Fruit fly (Drosophila melanogaster) whole organism: ENCODE data around the gene RhoGAP18B.

Experiments used
- CG8478 ChIP-seq: fragments of >200 bp; optimal IDR thresholded peaks from 2 replicates; lab custom pipeline; 2018; ENCODE audit warnings: inconsistent platforms
- Dll ChIP-seq: fragments of >200 bp; optimal IDR thresholded peaks from 2 replicates; lab custom pipeline; 2017
- EcR ChIP-seq, 2 experiments: fragments of >200 bp; optimal IDR thresholded peaks; 2 replicates each; lab custom pipeline; 2017; ENCODE audit warnings: missing biosample characterization in 2 of 2, missing genetic modification characterization in 2 of 2, missing genetic modification reagents in 2 of 2
- pan ChIP-seq: fragments of >200 bp; optimal IDR thresholded peaks from 2 replicates; lab custom pipeline; 2017
- psq ChIP-seq: fragments of >200 bp; optimal IDR thresholded peaks from 2 replicates; lab custom pipeline; 2017
- usp ChIP-seq: fragments of >200 bp; optimal IDR thresholded peaks from 2 replicates; lab custom pipeline; 2017; ENCODE audit warnings: missing biosample characterization, missing genetic modification characterization, mixed read lengths

The RhoGAP18B gene

dm6 chrX:19163446-19163845 lies 3.4 kb downstream of the RhoGAP18B start:
- no peak for TF ChIP-seq psq (lab: Kevin White, UChicago)
- no peak for TF ChIP-seq usp
- no peak for TF ChIP-seq pan (lab: Kevin White, UChicago)
- no peak for TF ChIP-seq EcR (GFP tag; optimal IDR thresholded peaks at IDR 0.05; lab: Kevin White, UChicago)
- TF ChIP-seq CG8478, result no peak
- no peak for TF ChIP-seq Dll (lab: Kevin White, UChicago)

DNA sequence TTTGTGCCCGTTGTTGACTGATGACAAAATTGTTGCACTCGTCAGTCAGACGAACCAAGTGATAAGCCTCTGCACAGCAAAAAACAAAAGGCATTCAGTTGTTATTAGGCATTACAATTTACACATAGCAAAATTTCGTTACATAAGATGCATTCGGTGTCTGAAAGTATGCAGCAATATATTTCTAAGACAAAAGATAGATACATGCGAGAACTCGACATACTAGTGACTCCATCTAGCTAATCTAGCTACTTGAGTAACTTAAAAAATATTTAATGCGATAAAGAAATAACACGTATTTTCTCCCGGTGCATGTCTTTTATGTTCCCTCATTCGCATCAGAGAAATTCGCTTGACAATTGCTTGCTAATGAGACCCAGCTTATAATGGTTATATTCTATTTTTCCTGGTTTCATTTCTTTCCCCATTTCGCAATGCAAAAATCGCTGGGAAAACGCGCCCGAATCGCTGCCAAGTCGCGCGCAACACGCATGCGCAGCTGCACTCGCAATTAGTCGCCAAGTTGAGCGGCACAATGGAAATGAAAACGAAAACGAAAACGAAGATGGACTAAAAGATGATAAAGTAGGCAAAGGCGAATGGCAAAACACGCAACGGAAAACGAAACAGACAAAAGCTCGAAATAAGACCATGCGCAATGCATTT lies 4.5 kb downstream of the RhoGAP18B start:
- TF ChIP-seq usp, result no peak
- no peak for TF ChIP-seq EcR (GFP tag; optimal IDR thresholded peaks at IDR 0.05; lab: Kevin White, UChicago)
- TF ChIP-seq Dll (lab: Kevin White, UChicago), result no peak
- no peak for TF ChIP-seq CG8478
- no peak for TF ChIP-seq psq (lab: Kevin White, UChicago)
- TF ChIP-seq pan (lab: Kevin White, UChicago), result no peak

DNA sequence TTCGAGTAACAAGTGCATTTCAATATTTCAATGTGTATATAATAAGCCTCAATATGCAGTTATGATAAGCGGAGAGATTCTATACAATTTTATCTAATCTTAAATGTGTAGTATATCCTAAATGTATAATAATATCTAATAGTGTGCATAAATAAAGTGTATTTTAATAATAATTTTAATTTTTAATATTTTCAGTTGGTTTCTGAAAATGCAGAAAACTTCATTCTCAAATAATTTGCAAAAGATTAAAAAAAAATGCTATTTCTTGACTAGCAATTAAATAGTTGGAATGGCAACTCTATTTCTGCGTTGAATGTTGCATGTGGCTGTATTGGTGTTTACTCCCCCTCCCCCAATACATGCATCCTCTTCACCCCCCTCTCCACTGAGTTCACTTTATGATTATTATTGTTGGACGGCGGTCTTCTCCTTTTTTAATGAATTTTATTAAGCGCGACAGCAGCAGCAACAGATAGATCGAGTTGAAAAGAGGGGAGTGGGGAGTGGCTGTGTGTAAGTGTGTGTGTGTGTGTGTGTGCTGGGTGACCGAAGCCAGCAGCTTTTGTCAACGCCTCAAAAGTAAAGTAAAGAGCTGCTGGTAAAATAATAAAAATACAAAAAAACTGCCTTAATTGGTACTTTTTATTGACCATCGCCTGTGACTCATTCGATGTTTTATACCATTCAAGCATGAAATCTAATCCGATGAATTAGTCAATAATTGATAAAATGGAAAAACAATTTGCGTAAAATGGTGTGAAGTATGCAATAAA lies 6.1 kb downstream of the RhoGAP18B start:
- TF ChIP-seq Dll (lab: Kevin White, UChicago), result no peak
- no peak for TF ChIP-seq usp
- no peak for TF ChIP-seq pan (lab: Kevin White, UChicago)

DNA sequence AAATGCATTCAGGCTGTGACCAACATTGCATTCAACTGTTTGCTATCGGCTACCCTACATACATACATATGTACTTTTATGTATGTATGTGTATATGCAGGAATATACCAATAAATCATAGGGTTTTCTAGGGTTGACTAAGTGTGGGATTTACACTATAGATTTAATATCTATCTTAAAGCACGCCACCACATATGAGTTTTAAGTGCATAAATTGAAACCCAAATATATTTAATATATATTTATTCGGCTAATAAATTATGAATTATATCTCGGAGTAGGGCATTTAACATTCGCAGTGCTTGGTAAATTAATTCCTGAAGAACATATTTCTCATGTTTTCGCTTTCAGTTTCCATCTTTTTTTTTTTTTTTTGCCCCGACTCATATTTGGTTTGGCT lies 6.9 kb downstream of the RhoGAP18B start:
- TF ChIP-seq Dll (lab: Kevin White, UChicago), result no peak
- no peak for TF ChIP-seq EcR (GFP tag; optimal IDR thresholded peaks at IDR 0.05; lab: Kevin White, UChicago)
- TF ChIP-seq CG8478, result no peak
- TF ChIP-seq pan (lab: Kevin White, UChicago), result no peak
- TF ChIP-seq usp, result no peak
- TF ChIP-seq psq (lab: Kevin White, UChicago), result no peak

DNA sequence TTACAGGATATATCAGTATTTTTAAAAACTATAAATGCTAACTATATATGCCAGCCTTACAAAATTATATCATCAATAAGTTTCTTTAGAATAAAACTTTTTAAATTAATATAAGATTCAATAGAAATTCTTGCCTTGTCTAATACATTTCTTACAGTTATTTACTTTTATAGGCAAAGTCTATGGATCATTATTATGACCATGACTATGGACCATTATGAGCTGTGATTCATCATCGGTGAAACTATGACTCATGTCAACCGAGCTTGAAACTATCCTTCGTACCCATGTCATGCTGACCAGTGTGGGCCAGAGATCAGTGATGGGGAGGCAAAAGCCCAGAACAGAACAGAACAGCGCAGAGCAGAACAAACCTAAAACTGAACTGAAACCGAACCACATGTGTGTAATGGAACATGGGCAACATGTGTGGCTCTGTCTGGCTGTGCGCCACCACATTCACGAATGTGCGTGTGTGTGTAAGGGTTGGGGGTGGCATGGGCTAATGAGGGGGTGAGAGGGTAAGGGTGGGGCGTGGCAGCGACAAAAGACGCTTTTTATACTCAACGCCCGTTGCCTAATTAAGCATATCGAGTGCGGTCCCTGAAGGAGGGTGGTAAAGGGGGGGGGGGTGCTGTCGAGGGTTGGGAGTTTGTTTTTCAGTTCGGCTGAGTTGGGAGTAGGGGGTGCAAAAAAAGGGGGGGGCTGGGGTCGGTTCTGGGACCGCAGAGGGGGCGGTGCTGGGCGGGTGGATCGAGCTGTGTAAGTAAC lies 8.2 kb downstream of the RhoGAP18B start:
- TF ChIP-seq pan (lab: Kevin White, UChicago) (no peak), CG8478 (no peak), psq (lab: Kevin White, UChicago) (no peak)

DNA sequence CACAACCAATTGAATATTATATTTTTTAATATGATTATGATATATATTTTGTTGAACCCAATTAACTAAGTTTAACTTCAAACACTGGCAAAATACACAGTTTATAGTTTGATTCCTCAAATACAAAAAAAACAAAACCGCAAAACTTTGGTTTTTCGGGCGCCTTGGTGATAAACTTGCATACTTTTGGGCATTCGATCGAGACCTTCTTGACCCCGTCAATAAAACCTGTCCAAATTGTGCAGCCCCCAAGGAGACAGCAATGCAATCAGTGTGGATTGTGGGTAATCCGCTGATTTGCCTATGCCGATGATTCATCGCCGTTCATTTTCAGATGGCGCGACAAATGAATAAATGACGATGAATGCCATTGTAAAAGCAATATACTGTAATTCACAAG lies 9.4 kb downstream of the RhoGAP18B start:
- no peak for TF ChIP-seq usp
- no peak for TF ChIP-seq psq (lab: Kevin White, UChicago)
- no peak for TF ChIP-seq EcR (GFP tag; optimal IDR thresholded peaks at IDR 0.05; lab: Kevin White, UChicago)
- no peak for TF ChIP-seq Dll (lab: Kevin White, UChicago)
- TF ChIP-seq pan (lab: Kevin White, UChicago), result no peak
- TF ChIP-seq CG8478, result no peak

dm6 chrX:19155922-19156437 lies 10.9 kb downstream of the RhoGAP18B start:
- TF ChIP-seq Dll (lab: Kevin White, UChicago), result no peak
- no peak for TF ChIP-seq psq (lab: Kevin White, UChicago)
- no peak for TF ChIP-seq usp
- no peak for TF ChIP-seq EcR (GFP tag; optimal IDR thresholded peaks at IDR 0.05; lab: Kevin White, UChicago)
- TF ChIP-seq CG8478, result no peak
- no peak for TF ChIP-seq pan (lab: Kevin White, UChicago)

dm6 chrX:19154998-19155397 lies 11.9 kb downstream of the RhoGAP18B start:
- TF ChIP-seq usp (no peak), psq (lab: Kevin White, UChicago) (no peak), EcR (GFP tag; optimal IDR thresholded peaks at IDR 0.05; lab: Kevin White, UChicago) (peak in 1 of 2 experiments; percentile 62)

DNA sequence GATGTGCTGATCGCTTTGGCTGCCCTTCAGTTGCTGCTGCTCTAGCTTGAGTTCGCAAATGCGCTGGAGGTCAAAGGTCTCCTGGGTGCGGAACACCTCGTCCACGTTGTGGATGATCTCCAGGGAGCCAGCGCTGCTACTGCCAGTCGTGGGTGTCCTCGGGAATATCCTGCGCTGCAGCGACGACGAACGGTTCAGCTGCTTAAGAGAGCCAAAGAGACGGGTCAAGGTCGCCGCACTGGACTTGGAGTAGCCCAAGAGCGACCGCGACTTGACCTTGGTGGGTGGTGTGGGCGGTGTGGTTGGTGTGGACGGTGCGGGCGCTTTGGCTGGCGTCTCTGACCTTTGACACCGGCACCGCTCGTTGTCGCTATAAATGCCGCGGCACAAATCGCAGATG lies 12.6 kb downstream of the RhoGAP18B start:
- TF ChIP-seq pan (lab: Kevin White, UChicago) (no peak), EcR (GFP tag; optimal IDR thresholded peaks at IDR 0.05; lab: Kevin White, UChicago) (no peak), Dll (lab: Kevin White, UChicago) (no peak), CG8478 (no peak), psq (lab: Kevin White, UChicago) (no peak), usp (no peak)

dm6 chrX:19153288-19154130 lies 13.4 kb downstream of the RhoGAP18B start:
- no peak for TF ChIP-seq psq (lab: Kevin White, UChicago)
- TF ChIP-seq Dll (lab: Kevin White, UChicago), result peak; percentile 77

dm6 chrX:19152570-19153287 lies 14.2 kb downstream of the RhoGAP18B start:
- no peak for TF ChIP-seq pan (lab: Kevin White, UChicago)
- TF ChIP-seq Dll (lab: Kevin White, UChicago), result no peak
- no peak for TF ChIP-seq psq (lab: Kevin White, UChicago)
- no peak for TF ChIP-seq usp
- TF ChIP-seq EcR (GFP tag; optimal IDR thresholded peaks at IDR 0.05; lab: Kevin White, UChicago), result no peak
- TF ChIP-seq CG8478, result no peak
